Fruit fly (Drosophila melanogaster) whole organism, embryonic: Measurements from ENCODE around the gene CG44001.
A peak's percentile ranks its signal among the peaks of the same experiment; 100 is the strongest.

Experiments
- Bdp1 ChIP-seq: fragments of 200-800 bp; sonication (Bioruptor generic); optimal IDR thresholded peaks from 3 replicates; lab custom pipeline; 2016; ENCODE audit warnings: missing biosample characterization, missing genetic modification characterization
- BtbVII ChIP-seq: fragments of 200-800 bp; sonication (Bioruptor generic); optimal IDR thresholded peaks from 3 replicates; lab custom pipeline; 2017; ENCODE audit warnings: missing biosample characterization, mild to moderate bottlenecking, missing genetic modification characterization
- CG11085 ChIP-seq: fragments of 200-800 bp; sonication (Bioruptor generic); IDR thresholded peaks from 2 replicates; pipeline ENCODE4 v1.3.6; 2022; ENCODE audit warnings: missing biosample characterization, missing genetic modification characterization
- CG11398 ChIP-seq: fragments of 200-800 bp; sonication (Bioruptor generic); optimal IDR thresholded peaks from 2 replicates; lab custom pipeline; 2016; ENCODE audit warnings: missing biosample characterization, missing genetic modification characterization
- CG12299 ChIP-seq: fragments of 200-800 bp; sonication (Bioruptor generic); optimal IDR thresholded peaks from 2 replicates; lab custom pipeline; 2018; ENCODE audit warnings: missing biosample characterization, mild to moderate bottlenecking, missing genetic modification characterization
- CG15073 ChIP-seq: fragments of 200-800 bp; sonication (Bioruptor generic); optimal IDR thresholded peaks from 2 replicates; lab custom pipeline; 2016; ENCODE audit warnings: missing biosample characterization, missing genetic modification characterization
- CG16863 ChIP-seq: fragments of 200-800 bp; sonication (Bioruptor generic); optimal IDR thresholded peaks from 3 replicates; lab custom pipeline; 2016; ENCODE audit warnings: missing biosample characterization, missing genetic modification characterization
- CG17359 ChIP-seq: fragments of 200-800 bp; sonication (Bioruptor generic); optimal IDR thresholded peaks from 3 replicates; lab custom pipeline; 2018; ENCODE audit warnings: missing biosample characterization, mild to moderate bottlenecking, missing genetic modification characterization, moderate library complexity
- CG17568 ChIP-seq: fragments of 200-800 bp; sonication (Bioruptor generic); optimal IDR thresholded peaks from 2 replicates; lab custom pipeline; 2018; ENCODE audit warnings: missing biosample characterization, mild to moderate bottlenecking, missing genetic modification characterization, moderate library complexity
- CG17802 ChIP-seq: fragments of 200-800 bp; sonication (Bioruptor generic); optimal IDR thresholded peaks from 2 replicates; lab custom pipeline; 2018; ENCODE audit warnings: missing biosample characterization, mild to moderate bottlenecking, missing genetic modification characterization, moderate library complexity
- CG30403 ChIP-seq: fragments of 200-800 bp; sonication (Bioruptor generic); optimal IDR thresholded peaks from 3 replicates; lab custom pipeline; 2016; ENCODE audit warnings: missing biosample characterization, missing genetic modification characterization
- CG34422 ChIP-seq: fragments of 200-800 bp; sonication (Bioruptor generic); IDR thresholded peaks from 3 replicates; pipeline ENCODE4 v1.3.6; 2022; ENCODE audit warnings: missing biosample characterization, missing genetic modification characterization
- CG4617 ChIP-seq: fragments of 200-800 bp; sonication (Bioruptor generic); optimal IDR thresholded peaks from 3 replicates; lab custom pipeline; 2016; ENCODE audit warnings: missing biosample characterization, missing genetic modification characterization, borderline replicate concordance
- CG7271 ChIP-seq: fragments of 200-800 bp; sonication (Bioruptor generic); optimal IDR thresholded peaks from 2 replicates; lab custom pipeline; 2018; ENCODE audit warnings: missing biosample characterization, mild to moderate bottlenecking, missing genetic modification characterization, moderate library complexity
- CG7963 ChIP-seq: fragments of 200-800 bp; sonication (Bioruptor generic); IDR thresholded peaks from 3 replicates; pipeline ENCODE4 v1.3.6; 2022; ENCODE audit warnings: missing biosample characterization, missing genetic modification characterization; ENCODE audit not compliant: partially characterized antibody
- CG8089 ChIP-seq: fragments of 200-800 bp; sonication (Bioruptor generic); optimal IDR thresholded peaks from 3 replicates; lab custom pipeline; 2016; ENCODE audit warnings: missing biosample characterization, missing genetic modification characterization
- CG9215 ChIP-seq: fragments of 200-800 bp; sonication (Bioruptor generic); IDR thresholded peaks from 2 replicates; pipeline ENCODE4 v1.3.6; 2022; ENCODE audit warnings: missing biosample characterization, missing genetic modification characterization
- CG9797 ChIP-seq: fragments of 200-800 bp; sonication (Bioruptor generic); optimal IDR thresholded peaks from 3 replicates; lab custom pipeline; 2018; ENCODE audit warnings: missing biosample characterization, mild to moderate bottlenecking, missing genetic modification characterization
- E2f2 ChIP-seq: fragments of 200-800 bp; sonication (Bioruptor generic); IDR thresholded peaks from 2 replicates; pipeline ENCODE4 v1.3.6; 2022; ENCODE audit warnings: missing biosample characterization, missing genetic modification characterization
- Gsc ChIP-seq: fragments of 200-800 bp; sonication (Bioruptor generic); IDR thresholded peaks from 2 replicates; pipeline ENCODE4 v1.3.6; 2022; ENCODE audit warnings: missing biosample characterization, missing genetic modification characterization
- H15 ChIP-seq: fragments of 200-800 bp; sonication (Bioruptor generic); IDR thresholded peaks from 3 replicates; pipeline ENCODE4 v1.3.6; 2022; ENCODE audit warnings: missing biosample characterization, missing genetic modification characterization
- Nf-YA ChIP-seq: fragments of 200-800 bp; sonication (Bioruptor generic); IDR thresholded peaks from 2 replicates; pipeline ENCODE4 v1.3.6; 2022; ENCODE audit warnings: missing biosample characterization, missing genetic modification characterization
- Nf-YB ChIP-seq: fragments of 200-800 bp; sonication (Bioruptor generic); optimal IDR thresholded peaks from 3 replicates; lab custom pipeline; 2019; ENCODE audit warnings: missing biosample characterization, mild to moderate bottlenecking, missing genetic modification characterization, moderate library complexity
- NfI ChIP-seq: fragments of 200-800 bp; sonication (Bioruptor generic); optimal IDR thresholded peaks from 3 replicates; lab custom pipeline; 2018; ENCODE audit warnings: missing biosample characterization, mild to moderate bottlenecking, missing genetic modification characterization, moderate library complexity
- Pdp1 ChIP-seq, 2 experiments: fragments of 200-800 bp; sonication (Bioruptor generic); optimal IDR thresholded peaks; 3 replicates each; lab custom pipeline; 2016; ENCODE audit warnings: missing biosample characterization in 2 of 2, missing genetic modification characterization in 2 of 2, mild to moderate bottlenecking in 1 of 2, moderate library complexity in 1 of 2
- Taf1 ChIP-seq: fragments of 200-800 bp; sonication (Bioruptor generic); IDR thresholded peaks from 2 replicates; pipeline ENCODE4 v1.3.6; 2022; ENCODE audit warnings: missing biosample characterization, missing genetic modification characterization
- ap ChIP-seq: fragments of 200-800 bp; sonication (Bioruptor generic); IDR thresholded peaks from 2 replicates; pipeline ENCODE4 v1.3.6; 2022; ENCODE audit warnings: missing biosample characterization, missing genetic modification characterization
- bowl ChIP-seq: fragments of 200-800 bp; sonication (Bioruptor generic); IDR thresholded peaks from 2 replicates; pipeline ENCODE4 v1.3.6; 2022; ENCODE audit warnings: missing biosample characterization, missing genetic modification characterization
- cad ChIP-seq: fragments of >200 bp; optimal IDR thresholded peaks from 2 replicates; lab custom pipeline; 2017; ENCODE audit warnings: missing biosample characterization, missing genetic modification characterization
- cato ChIP-seq: fragments of 200-800 bp; sonication (Bioruptor generic); optimal IDR thresholded peaks from 2 replicates; lab custom pipeline; 2016; ENCODE audit warnings: missing biosample characterization, missing genetic modification characterization, borderline replicate concordance
- caup ChIP-seq: fragments of 200-800 bp; sonication (Bioruptor generic); optimal IDR thresholded peaks from 3 replicates; lab custom pipeline; 2017; ENCODE audit warnings: missing biosample characterization, mild to moderate bottlenecking, missing genetic modification characterization, moderate library complexity; ENCODE audit not compliant: severe bottlenecking
- cg ChIP-seq: fragments of 200-800 bp; sonication (Bioruptor generic); optimal IDR thresholded peaks from 3 replicates; lab custom pipeline; 2019; ENCODE audit warnings: missing biosample characterization, mild to moderate bottlenecking, missing genetic modification characterization, moderate library complexity
- chn ChIP-seq: fragments of 200-800 bp; sonication (Bioruptor generic); optimal IDR thresholded peaks from 2 replicates; lab custom pipeline; 2016; ENCODE audit warnings: missing biosample characterization, missing genetic modification characterization
- da ChIP-seq: fragments of 200-800 bp; sonication (Bioruptor generic); optimal IDR thresholded peaks from 2 replicates; lab custom pipeline; 2016; ENCODE audit warnings: missing biosample characterization, missing genetic modification characterization
- emc ChIP-seq: fragments of 200-800 bp; sonication (Bioruptor generic); optimal IDR thresholded peaks from 2 replicates; lab custom pipeline; 2016; ENCODE audit warnings: missing biosample characterization, missing genetic modification characterization
- fd3F ChIP-seq: fragments of 200-800 bp; sonication (Bioruptor generic); optimal IDR thresholded peaks from 2 replicates; lab custom pipeline; 2018; ENCODE audit warnings: missing biosample characterization, mild to moderate bottlenecking, missing genetic modification characterization, moderate library complexity
- fru ChIP-seq: fragments of >200 bp; optimal IDR thresholded peaks from 2 replicates; lab custom pipeline; 2017
- gcm2 ChIP-seq: fragments of 200-800 bp; sonication (Bioruptor generic); optimal IDR thresholded peaks from 2 replicates; lab custom pipeline; 2016; ENCODE audit warnings: missing biosample characterization, missing genetic modification characterization
- grau ChIP-seq: fragments of 200-800 bp; optimal IDR thresholded peaks from 3 replicates; lab custom pipeline; 2019; ENCODE audit warnings: missing biosample characterization, mild to moderate bottlenecking, missing genetic modification characterization, moderate library complexity
- gro ChIP-seq: fragments of 200-800 bp; sonication (Bioruptor generic); optimal IDR thresholded peaks from 2 replicates; lab custom pipeline; 2016; ENCODE audit warnings: missing biosample characterization, missing genetic modification characterization
- hkb ChIP-seq, 2 experiments: fragments of 200-800 bp in 1 of 2; fragments of >200 bp in 1 of 2; sonication (Bioruptor generic) in 1 of 2; IDR thresholded peaks in 1 of 2; optimal IDR thresholded peaks in 1 of 2; 2 replicates each; pipeline versions ENCODE4 v1.3.6 to Lab custom; 2017 to 2022; ENCODE audit warnings: missing biosample characterization in 1 of 2, missing genetic modification characterization in 1 of 2
- jing ChIP-seq: fragments of 200-800 bp; sonication (Bioruptor generic); optimal IDR thresholded peaks from 2 replicates; lab custom pipeline; 2018; ENCODE audit warnings: missing biosample characterization, mild to moderate bottlenecking, missing genetic modification characterization
- jumu ChIP-seq: fragments of 200-800 bp; sonication (Bioruptor generic); optimal IDR thresholded peaks from 3 replicates; lab custom pipeline; 2016; ENCODE audit warnings: missing biosample characterization, missing genetic modification characterization
- lilli ChIP-seq: fragments of 200-800 bp; sonication (Bioruptor generic); optimal IDR thresholded peaks from 3 replicates; lab custom pipeline; 2016; ENCODE audit warnings: missing biosample characterization, missing genetic modification characterization
- nerfin-1 ChIP-seq: fragments of 200-800 bp; sonication (Bioruptor generic); optimal IDR thresholded peaks from 3 replicates; lab custom pipeline; 2019; ENCODE audit warnings: missing biosample characterization, mild to moderate bottlenecking, missing genetic modification characterization, moderate library complexity
- ro ChIP-seq: fragments of 200-800 bp; sonication (Bioruptor generic); IDR thresholded peaks from 2 replicates; pipeline ENCODE4 v1.3.6; 2022; ENCODE audit warnings: missing biosample characterization, missing genetic modification characterization
- schlank ChIP-seq: fragments of 200-800 bp; sonication (Bioruptor generic); optimal IDR thresholded peaks from 2 replicates; lab custom pipeline; 2018; ENCODE audit warnings: missing biosample characterization, mild to moderate bottlenecking, missing genetic modification characterization
- sd ChIP-seq: fragments of 200-800 bp; sonication (Bioruptor generic); optimal IDR thresholded peaks from 3 replicates; lab custom pipeline; 2018; ENCODE audit warnings: missing biosample characterization, mild to moderate bottlenecking, missing genetic modification characterization, moderate library complexity
- stwl ChIP-seq: fragments of 200-800 bp; sonication (Bioruptor generic); optimal IDR thresholded peaks from 3 replicates; lab custom pipeline; 2018; ENCODE audit warnings: missing biosample characterization, mild to moderate bottlenecking, missing genetic modification characterization, moderate library complexity

The CG44001 gene

DNA sequence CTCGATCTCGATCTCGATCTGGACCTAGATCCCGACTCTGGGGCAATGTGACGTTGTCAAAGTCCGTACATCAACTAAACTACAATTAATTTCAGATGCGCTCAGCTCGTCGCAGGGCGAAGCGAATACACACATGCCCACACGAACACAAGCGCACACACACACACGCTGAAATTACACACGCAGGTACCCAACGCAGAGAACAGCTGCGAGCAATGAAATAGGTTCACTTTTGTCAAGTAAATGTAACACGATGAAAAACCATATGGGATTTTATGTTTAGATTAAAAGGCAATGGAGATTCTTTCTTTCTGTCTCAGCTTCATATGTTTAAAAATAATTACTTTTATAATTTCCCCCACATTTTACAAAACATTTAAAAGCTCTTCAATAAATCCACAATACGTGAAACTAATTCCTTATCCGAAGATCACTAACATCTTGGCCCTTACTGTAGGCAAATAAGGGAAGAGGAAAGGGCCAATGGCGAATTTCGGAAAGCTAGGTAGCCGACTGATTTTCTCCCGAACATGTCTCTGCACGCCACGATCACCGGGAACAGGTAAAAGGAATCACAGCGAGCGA lies 42.7 kb upstream of the CG44001 start (continued):
- TF ChIP-seq CG15073 (GFP tag; lab: Kevin White, UChicago) (no peak), Nf-YB (GFP tag; lab: Kevin White, UChicago) (peak; percentile 75), fru (lab: Kevin White, UChicago) (no peak), chn (GFP tag; lab: Kevin White, UChicago) (peak; percentile 79), CG9215 (GFP tag; lab: Robert Waterston, UW) (peak; percentile 64), E2f2 (GFP tag; lab: Robert Waterston, UW) (peak; percentile 63), CG30403 (GFP tag; lab: Kevin White, UChicago) (peak; percentile 86), caup (GFP tag; lab: Kevin White, UChicago) (peak; percentile 81), grau (peak; percentile 68), sd (peak; percentile 53), Nf-YA (GFP tag; lab: Robert Waterston, UW) (peak; percentile 53; the same call in 1 of the 2 replicates), jumu (GFP tag; lab: Kevin White, UChicago) (peak; percentile 76), CG12299 (tag; lab: Kevin White, UChicago) (peak; percentile 78), gcm2 (GFP tag; lab: Kevin White, UChicago) (peak; percentile 71), cato (GFP tag; lab: Kevin White, UChicago) (peak; percentile 21), Bdp1 (GFP tag; lab: Kevin White, UChicago) (peak; percentile 48), CG11085 (0 out of 2 replicates have a peak, but pooled peaks have one; percentile 20), stwl (no peak), CG8089 (GFP tag; lab: Kevin White, UChicago) (peak; percentile 66), emc (peak; percentile 38), ro (GFP tag; lab: Robert Waterston, UW) (peak; percentile 57; the same call in 1 of the 2 replicates), ap (peak; percentile 26; the same call in 1 of the 2 replicates), lilli (GFP tag; lab: Kevin White, UChicago) (peak; percentile 86), gro (GFP tag; lab: Kevin White, UChicago) (peak; percentile 17), CG16863 (GFP tag; lab: Kevin White, UChicago) (peak; percentile 64), schlank (tag; lab: Kevin White, UChicago) (peak; percentile 46), NfI (GFP tag; lab: Kevin White, UChicago) (peak; percentile 75), BtbVII (GFP tag; lab: Kevin White, UChicago) (peak; percentile 84), H15 (GFP tag; lab: Robert Waterston, UW) (0 out of 3 replicates have a peak, but pooled peaks have one; percentile 45), nerfin-1 (tag; lab: Kevin White, UChicago) (peak; percentile 75), CG11398 (GFP tag; lab: Kevin White, UChicago) (peak; percentile 49), Pdp1 (GFP tag; optimal IDR thresholded peaks at IDR 0.05; lab: Kevin White, UChicago) (peak; percentile 56 to 85), cg (GFP tag; lab: Kevin White, UChicago) (peak; percentile 93), Gsc (GFP tag; lab: Robert Waterston, UW) (peak; percentile 50), CG7963 (GFP tag; lab: Robert Waterston, UW) (no peak), Taf1 (GFP tag; lab: Robert Waterston, UW) (peak; percentile 71), da (GFP tag; lab: Kevin White, UChicago) (no peak), CG4617 (GFP tag; lab: Kevin White, UChicago) (peak; percentile 34), CG9797 (GFP tag; lab: Kevin White, UChicago) (peak; percentile 11), CG7271 (peak; percentile 58), CG17568 (GFP tag; lab: Kevin White, UChicago) (peak; percentile 87), CG34422 (GFP tag; lab: Robert Waterston, UW) (peak; percentile 75; the same call in 2 of the 3 replicates), CG17359 (tag; lab: Kevin White, UChicago) (peak; percentile 76), bowl (GFP tag; lab: Robert Waterston, UW) (peak; percentile 40; the same call in 1 of the 2 replicates), fd3F (GFP tag; lab: Kevin White, UChicago) (peak; percentile 69), jing (peak; percentile 65), CG17802 (peak; percentile 33), cad (GFP tag; lab: Kevin White, UChicago) (no peak), hkb (optimal IDR thresholded peaks at IDR 0.05; lab: Kevin White, UChicago) (no peak), hkb (GFP tag; IDR thresholded peaks at IDR 0.05; lab: Robert Waterston, UW) (peak; percentile 85)
